Fruit fly (Drosophila melanogaster) whole organism, embryonic: ENCODE measurements around the gene Sdic2.

Experiments
- Atf3 ChIP-seq: fragments of 200-800 bp; sonication (Bioruptor generic); optimal IDR thresholded peaks from 3 replicates; lab custom pipeline; 2016; ENCODE audit warnings: missing biosample characterization, missing genetic modification characterization
- CG1024 ChIP-seq: fragments of 200-800 bp; sonication (Bioruptor generic); IDR thresholded peaks from 2 replicates; pipeline ENCODE4 v1.3.6; 2022; ENCODE audit warnings: missing biosample characterization, missing genetic modification characterization
- CG10462 ChIP-seq: fragments of 200-800 bp; sonication (Bioruptor generic); optimal IDR thresholded peaks from 2 replicates; lab custom pipeline; 2016; ENCODE audit warnings: missing biosample characterization, missing genetic modification characterization
- CG10543 ChIP-seq: fragments of 200-800 bp; sonication (Bioruptor generic); optimal IDR thresholded peaks from 3 replicates; lab custom pipeline; 2017; ENCODE audit warnings: missing biosample characterization, mild to moderate bottlenecking, missing genetic modification characterization, moderate library complexity
- CG11695 ChIP-seq: fragments of 200-800 bp; sonication (Bioruptor generic); IDR thresholded peaks from 3 replicates; pipeline ENCODE4 v1.3.6; 2022; ENCODE audit warnings: missing biosample characterization, missing genetic modification characterization
- CG13424 ChIP-seq: fragments of 200-800 bp; sonication (Bioruptor generic); optimal IDR thresholded peaks from 2 replicates; lab custom pipeline; 2019; ENCODE audit warnings: missing biosample characterization, mild to moderate bottlenecking, missing genetic modification characterization, moderate library complexity
- CG14441 ChIP-seq: fragments of 200-800 bp; sonication (Bioruptor generic); IDR thresholded peaks from 2 replicates; pipeline ENCODE4 v1.3.6; 2022; ENCODE audit warnings: missing biosample characterization, missing genetic modification characterization
- CG14965 ChIP-seq: fragments of 200-800 bp; sonication (Bioruptor generic); optimal IDR thresholded peaks from 2 replicates; lab custom pipeline; 2016; ENCODE audit warnings: missing biosample characterization, missing genetic modification characterization, borderline replicate concordance
- CG15011 ChIP-seq: fragments of 200-800 bp; sonication (Bioruptor generic); optimal IDR thresholded peaks from 3 replicates; lab custom pipeline; 2018; ENCODE audit warnings: missing biosample characterization, mild to moderate bottlenecking, missing genetic modification characterization
- CG15696 ChIP-seq: fragments of 200-800 bp; sonication (Bioruptor generic); optimal IDR thresholded peaks from 2 replicates; lab custom pipeline; 2019; ENCODE audit warnings: missing biosample characterization, mild to moderate bottlenecking, missing genetic modification characterization, moderate library complexity
- CG16779 ChIP-seq: fragments of 200-800 bp; sonication (Bioruptor generic); IDR thresholded peaks from 2 replicates; pipeline ENCODE4 v1.3.6; 2022; ENCODE audit warnings: missing biosample characterization, missing genetic modification characterization
- CG17568 ChIP-seq: fragments of 200-800 bp; sonication (Bioruptor generic); optimal IDR thresholded peaks from 2 replicates; lab custom pipeline; 2018; ENCODE audit warnings: missing biosample characterization, mild to moderate bottlenecking, missing genetic modification characterization, moderate library complexity
- CG32772 ChIP-seq: fragments of 200-800 bp; sonication (Bioruptor generic); IDR thresholded peaks from 2 replicates; pipeline ENCODE4 v1.3.6; 2022; ENCODE audit warnings: missing biosample characterization, missing genetic modification characterization
- CG5953 ChIP-seq: fragments of 200-800 bp; sonication (Bioruptor generic); IDR thresholded peaks from 2 replicates; pipeline ENCODE4 v1.3.6; 2022; ENCODE audit warnings: missing biosample characterization, missing genetic modification characterization
- CG6854 ChIP-seq: fragments of 200-800 bp; sonication (Bioruptor generic); optimal IDR thresholded peaks from 3 replicates; lab custom pipeline; 2017; ENCODE audit warnings: missing biosample characterization, mild to moderate bottlenecking, missing genetic modification characterization
- CG7745 ChIP-seq: fragments of 200-800 bp; sonication (Bioruptor generic); optimal IDR thresholded peaks from 2 replicates; lab custom pipeline; 2018; ENCODE audit warnings: missing biosample characterization, mild to moderate bottlenecking, missing genetic modification characterization, moderate library complexity
- CkIIα-i1 ChIP-seq: fragments of 200-800 bp; sonication (Bioruptor generic); IDR thresholded peaks from 2 replicates; pipeline ENCODE4 v1.3.6; 2022; ENCODE audit warnings: missing biosample characterization, missing genetic modification characterization
- Dad ChIP-seq: fragments of 200-800 bp; sonication (Bioruptor generic); optimal IDR thresholded peaks from 3 replicates; lab custom pipeline; 2016; ENCODE audit warnings: missing biosample characterization, missing genetic modification characterization
- Dbx ChIP-seq: fragments of 200-800 bp; sonication (Bioruptor generic); IDR thresholded peaks from 3 replicates; pipeline ENCODE4 v1.3.6; 2022; ENCODE audit warnings: missing biosample characterization, missing genetic modification characterization
- Dref ChIP-seq: fragments of 200-800 bp; sonication (Bioruptor generic); IDR thresholded peaks from 2 replicates; pipeline ENCODE4 v1.3.6; 2022; ENCODE audit warnings: missing biosample characterization, missing genetic modification characterization
- HLH54F ChIP-seq: fragments of 200-800 bp; sonication (Bioruptor generic); optimal IDR thresholded peaks from 3 replicates; lab custom pipeline; 2016; ENCODE audit warnings: missing biosample characterization, missing genetic modification characterization
- Kr ChIP-seq: fragments of 200-800 bp; sonication (Bioruptor generic); optimal IDR thresholded peaks from 2 replicates; lab custom pipeline; 2017; ENCODE audit warnings: missing biosample characterization, mild to moderate bottlenecking, missing genetic modification characterization
- Lpt ChIP-seq: fragments of >200 bp; optimal IDR thresholded peaks from 2 replicates; lab custom pipeline; 2018; ENCODE audit warnings: missing biosample characterization, missing genetic modification characterization
- Nf-YA ChIP-seq: fragments of 200-800 bp; sonication (Bioruptor generic); IDR thresholded peaks from 2 replicates; pipeline ENCODE4 v1.3.6; 2022; ENCODE audit warnings: missing biosample characterization, missing genetic modification characterization
- Spps ChIP-seq: fragments of 200-800 bp; sonication (Bioruptor generic); optimal IDR thresholded peaks from 2 replicates; lab custom pipeline; 2018; ENCODE audit warnings: missing biosample characterization, mild to moderate bottlenecking, missing genetic modification characterization
- Stat92E ChIP-seq, 3 experiments: fragments of >200 bp in 2 of 3; fragments of 200-800 bp in 1 of 3; sonication (Bioruptor generic) in 1 of 3; optimal IDR thresholded peaks; 2 replicates each; lab custom pipeline; 2017 to 2019; ENCODE audit warnings: missing biosample characterization in 3 of 3, missing genetic modification characterization in 3 of 3, mild to moderate bottlenecking in 1 of 3, moderate library complexity in 1 of 3
- Usf ChIP-seq: fragments of 200-800 bp; sonication (Bioruptor generic); optimal IDR thresholded peaks from 2 replicates; lab custom pipeline; 2017; ENCODE audit warnings: missing genotype, missing biosample characterization, missing genetic modification characterization
- ap ChIP-seq: fragments of 200-800 bp; sonication (Bioruptor generic); IDR thresholded peaks from 2 replicates; pipeline ENCODE4 v1.3.6; 2022; ENCODE audit warnings: missing biosample characterization, missing genetic modification characterization
- ara ChIP-seq: fragments of 200-800 bp; sonication (Bioruptor generic); IDR thresholded peaks from 2 replicates; pipeline ENCODE4 v1.3.6; 2022; ENCODE audit warnings: missing biosample characterization, missing genetic modification characterization
- bowl ChIP-seq: fragments of 200-800 bp; sonication (Bioruptor generic); IDR thresholded peaks from 2 replicates; pipeline ENCODE4 v1.3.6; 2022; ENCODE audit warnings: missing biosample characterization, missing genetic modification characterization
- cas ChIP-seq: fragments of 200-800 bp; sonication (Bioruptor generic); IDR thresholded peaks from 2 replicates; pipeline ENCODE4 v1.3.6; 2022; ENCODE audit warnings: missing biosample characterization, missing genetic modification characterization
- crp ChIP-seq, 2 experiments: fragments of 200-800 bp; sonication (Bioruptor generic); optimal IDR thresholded peaks; 2 replicates in 1 of 2; 3 replicates in 1 of 2; lab custom pipeline; 2017; ENCODE audit warnings: missing biosample characterization in 2 of 2, missing genetic modification characterization in 2 of 2, mild to moderate bottlenecking in 1 of 2, moderate library complexity in 1 of 2
- disco-r ChIP-seq: fragments of 200-800 bp; sonication (Bioruptor generic); optimal IDR thresholded peaks from 2 replicates; lab custom pipeline; 2016; ENCODE audit warnings: missing biosample characterization, missing genetic modification characterization
- dm ChIP-seq: fragments of 200-800 bp; sonication (Bioruptor generic); optimal IDR thresholded peaks from 3 replicates; lab custom pipeline; 2016; ENCODE audit warnings: missing biosample characterization, missing genetic modification characterization
- dmrt99B ChIP-seq: fragments of 200-800 bp; sonication (Bioruptor generic); optimal IDR thresholded peaks from 2 replicates; lab custom pipeline; 2018; ENCODE audit warnings: missing biosample characterization, mild to moderate bottlenecking, missing genetic modification characterization, moderate library complexity
- eyg ChIP-seq: fragments of 200-800 bp; sonication (Bioruptor generic); optimal IDR thresholded peaks from 3 replicates; lab custom pipeline; 2016; ENCODE audit warnings: missing biosample characterization, missing genetic modification characterization
- ind ChIP-seq: fragments of 200-800 bp; sonication (Bioruptor generic); optimal IDR thresholded peaks from 3 replicates; lab custom pipeline; 2016; ENCODE audit warnings: missing biosample characterization, missing genetic modification characterization
- inv ChIP-seq: fragments of 200-800 bp; sonication (Bioruptor generic); IDR thresholded peaks from 2 replicates; pipeline ENCODE4 v1.3.6; 2022; ENCODE audit warnings: missing biosample characterization, missing genetic modification characterization; ENCODE audit not compliant: partially characterized antibody
- jing ChIP-seq: fragments of 200-800 bp; sonication (Bioruptor generic); optimal IDR thresholded peaks from 2 replicates; lab custom pipeline; 2018; ENCODE audit warnings: missing biosample characterization, mild to moderate bottlenecking, missing genetic modification characterization
- mirr ChIP-seq: fragments of 200-800 bp; sonication (Bioruptor generic); optimal IDR thresholded peaks from 3 replicates; lab custom pipeline; 2018; ENCODE audit warnings: missing biosample characterization, mild to moderate bottlenecking, missing genetic modification characterization
- ro ChIP-seq: fragments of 200-800 bp; sonication (Bioruptor generic); IDR thresholded peaks from 2 replicates; pipeline ENCODE4 v1.3.6; 2022; ENCODE audit warnings: missing biosample characterization, missing genetic modification characterization
- sim ChIP-seq: fragments of 200-800 bp; sonication (Bioruptor generic); IDR thresholded peaks from 2 replicates; pipeline ENCODE4 v1.3.6; 2022; ENCODE audit warnings: missing biosample characterization, missing genetic modification characterization
- sob ChIP-seq: fragments of 200-800 bp; sonication (Bioruptor generic); IDR thresholded peaks from 2 replicates; pipeline ENCODE4 v1.3.6; 2022; ENCODE audit warnings: missing biosample characterization, missing genetic modification characterization
- sug ChIP-seq: fragments of 200-800 bp; optimal IDR thresholded peaks from 2 replicates; lab custom pipeline; 2019; ENCODE audit warnings: missing biosample characterization, mild to moderate bottlenecking, missing genetic modification characterization, moderate library complexity
- tgo ChIP-seq: fragments of 200-800 bp; sonication (Bioruptor generic); IDR thresholded peaks from 3 replicates; pipeline ENCODE4 v1.3.6; 2022; ENCODE audit warnings: missing biosample characterization, missing genetic modification characterization
- trem ChIP-seq: fragments of 200-800 bp; optimal IDR thresholded peaks from 3 replicates; lab custom pipeline; 2019; ENCODE audit warnings: missing biosample characterization, mild to moderate bottlenecking, missing genetic modification characterization, moderate library complexity
- tup ChIP-seq: fragments of 200-800 bp; sonication (Bioruptor generic); optimal IDR thresholded peaks from 2 replicates; lab custom pipeline; 2016; ENCODE audit warnings: missing biosample characterization, mild to moderate bottlenecking, missing genetic modification characterization, moderate library complexity
- usp ChIP-seq: fragments of >200 bp; optimal IDR thresholded peaks from 2 replicates; lab custom pipeline; 2017; ENCODE audit warnings: missing biosample characterization, missing genetic modification characterization
- vnd ChIP-seq: fragments of 200-800 bp; sonication (Bioruptor generic); IDR thresholded peaks from 3 replicates; pipeline ENCODE4 v1.3.6; 2022; ENCODE audit warnings: missing biosample characterization, missing genetic modification characterization; ENCODE audit not compliant: partially characterized antibody
- wor ChIP-seq: fragments of 200-800 bp; sonication (Bioruptor generic); IDR thresholded peaks from 2 replicates; pipeline ENCODE4 v1.3.6; 2022; ENCODE audit warnings: missing biosample characterization, missing genetic modification characterization
- yki ChIP-seq: fragments of >200 bp; optimal IDR thresholded peaks from 3 replicates; lab custom pipeline; 2018
- zf30C ChIP-seq: fragments of 200-800 bp; sonication (Bioruptor generic); optimal IDR thresholded peaks from 3 replicates; lab custom pipeline; 2018; ENCODE audit warnings: missing biosample characterization, mild to moderate bottlenecking, missing genetic modification characterization

Sdic2 gene

dm6 chrX:20165773-20166412 lies 20.4 kb downstream of the Sdic2 start, which contains the start of gene Phf7 (continued):
- TF ChIP-seq CkIIα-i1 (GFP tag; lab: Robert Waterston, UW): no peak
- TF ChIP-seq dmrt99B (tag; lab: Kevin White, UChicago): no peak
- no peak for TF ChIP-seq Atf3
- TF ChIP-seq ind (GFP tag; lab: Kevin White, UChicago): no peak
- TF ChIP-seq Dref: peak; percentile 85
- TF ChIP-seq CG32772 (GFP tag; lab: Robert Waterston, UW): no peak
- TF ChIP-seq ara (GFP tag; lab: Robert Waterston, UW): no peak
- TF ChIP-seq dm (GFP tag; lab: Kevin White, UChicago): peak; percentile 20
- no peak for TF ChIP-seq cas
- no peak for TF ChIP-seq mirr (GFP tag; lab: Kevin White, UChicago)
- TF ChIP-seq CG17568 (GFP tag; lab: Kevin White, UChicago): no peak
- no peak for TF ChIP-seq Dad
- TF ChIP-seq usp (GFP tag; lab: Kevin White, UChicago): no peak
- no peak for TF ChIP-seq jing (GFP tag; lab: Kevin White, UChicago)
- TF ChIP-seq zf30C: no peak
- TF ChIP-seq crp (GFP tag; optimal IDR thresholded peaks at IDR 0.05; lab: Kevin White, UChicago): no peak
- TF ChIP-seq wor (GFP tag; lab: Robert Waterston, UW): no peak
- TF ChIP-seq CG5953 (GFP tag; lab: Robert Waterston, UW): no peak
- TF ChIP-seq vnd: peak; percentile 77
- peak; percentile 20 for TF ChIP-seq trem (tag; lab: Kevin White, UChicago)
- TF ChIP-seq sob (GFP tag; lab: Robert Waterston, UW): 0 out of 2 replicates have a peak, but pooled peaks have one; percentile 10
- no peak for TF ChIP-seq CG16779 (GFP tag; lab: Robert Waterston, UW)
- no peak for TF ChIP-seq ap
- TF ChIP-seq Usf (GFP tag; lab: Kevin White, UChicago): no peak
- no peak for TF ChIP-seq CG14965 (GFP tag; lab: Kevin White, UChicago)
- TF ChIP-seq sim (GFP tag; lab: Robert Waterston, UW): no peak
- TF ChIP-seq CG13424 (tag; lab: Kevin White, UChicago): no peak
- no peak for TF ChIP-seq tup (GFP tag; lab: Kevin White, UChicago)
- TF ChIP-seq CG15696: no peak
- TF ChIP-seq HLH54F (GFP tag; lab: Kevin White, UChicago): no peak
- no peak for TF ChIP-seq CG11695 (GFP tag; lab: Robert Waterston, UW)
- no peak for TF ChIP-seq Nf-YA (GFP tag; lab: Robert Waterston, UW)
- TF ChIP-seq eyg (GFP tag; lab: Kevin White, UChicago): no peak
- TF ChIP-seq CG10462: no peak
- no peak for TF ChIP-seq CG15011 (GFP tag; lab: Kevin White, UChicago)
- no peak for TF ChIP-seq yki (lab: Kevin White, UChicago)
- peak; percentile 78 for TF ChIP-seq inv (GFP tag; lab: Robert Waterston, UW)
- no peak for TF ChIP-seq ro (GFP tag; lab: Robert Waterston, UW)
- TF ChIP-seq Lpt (GFP tag; lab: Kevin White, UChicago): no peak
- TF ChIP-seq CG14441: no peak
- TF ChIP-seq Spps (tag; lab: Kevin White, UChicago): no peak
- TF ChIP-seq CG1024 (GFP tag; lab: Robert Waterston, UW): peak; percentile 64; the same call in 1 of the 2 replicates
- no peak for TF ChIP-seq CG6854 (GFP tag; lab: Kevin White, UChicago)
- TF ChIP-seq disco-r: no peak
- no peak for TF ChIP-seq bowl
- no peak for TF ChIP-seq tgo
- TF ChIP-seq Stat92E (GFP tag; optimal IDR thresholded peaks at IDR 0.05; lab: Kevin White, UChicago): no peak
- no peak for TF ChIP-seq CG7745
- no peak for TF ChIP-seq CG10543 (GFP tag; lab: Kevin White, UChicago)
- no peak for TF ChIP-seq Dbx (GFP tag; lab: Robert Waterston, UW)
- TF ChIP-seq Kr (GFP tag; lab: Kevin White, UChicago): no peak
- no peak for TF ChIP-seq sug (tag; lab: Kevin White, UChicago)
